Worm (Caenorhabditis elegans): ENCODE results near the gene spe-26.

The spe-26 gene

ce11 chrIV:10419896-10420295, 28.2 kb upstream of the spe-26 start (continued):
- TF ChIP-seq elt-1 (tag; optimal IDR thresholded peaks at IDR 0.05) = no peak
- no peak for TF ChIP-seq skn-1 (tag; optimal IDR thresholded peaks at IDR 0.05)
- TF ChIP-seq ztf-11 (tag; optimal IDR thresholded peaks at IDR 0.05) = no peak
- no peak for TF ChIP-seq nhr-10 (tag; optimal IDR thresholded peaks at IDR 0.05)
- no peak for TF ChIP-seq unc-39 (tag; optimal IDR thresholded peaks at IDR 0.05)
- no peak for TF ChIP-seq ceh-16 (tag; optimal IDR thresholded peaks at IDR 0.05)
- TF ChIP-seq unc-55 (GFP tag; optimal IDR thresholded peaks at IDR 0.05) = peak; percentile 24
- TF ChIP-seq aly-2 (tag; optimal IDR thresholded peaks at IDR 0.05) = no peak
- TF ChIP-seq blmp-1 (tag; optimal IDR thresholded peaks at IDR 0.05; ENCODE audit: insufficient read depth) = no peak
- peak; percentile 12 for TF ChIP-seq mab-5 (tag; optimal IDR thresholded peaks at IDR 0.05)
- no peak for TF ChIP-seq sem-4 (tag; optimal IDR thresholded peaks at IDR 0.05)
- no peak for TF ChIP-seq sma-3 (GFP tag; optimal IDR thresholded peaks at IDR 0.05)
- TF ChIP-seq nhr-11 (tag; optimal IDR thresholded peaks at IDR 0.05) = no peak

- no peak for TF ChIP-seq gmeb-1 (tag; optimal IDR thresholded peaks at IDR 0.05)
- no peak for TF ChIP-seq unc-55 (GFP tag; optimal IDR thresholded peaks at IDR 0.05)
- no peak for TF ChIP-seq sma-3 (GFP tag; optimal IDR thresholded peaks at IDR 0.05)
- TF ChIP-seq mdl-1 (tag; optimal IDR thresholded peaks at IDR 0.05) = no peak
- no peak for TF ChIP-seq mab-5 (tag; optimal IDR thresholded peaks at IDR 0.05)
- TF ChIP-seq aly-2 (tag; optimal IDR thresholded peaks at IDR 0.05) = no peak
- no peak for TF ChIP-seq nhr-6 (tag; optimal IDR thresholded peaks at IDR 0.05)
- TF ChIP-seq blmp-1 (tag; optimal IDR thresholded peaks at IDR 0.05; ENCODE audit: insufficient read depth) = no peak
- no peak for TF ChIP-seq nhr-129 (tag; optimal IDR thresholded peaks at IDR 0.05)
- TF ChIP-seq nhr-23 (tag; optimal IDR thresholded peaks at IDR 0.05) = no peak
- no peak for TF ChIP-seq ZK546.5 (tag; optimal IDR thresholded peaks at IDR 0.05)
- no peak for TF ChIP-seq nhr-11 (tag; optimal IDR thresholded peaks at IDR 0.05)
- no peak for TF ChIP-seq ztf-1 (GFP tag; conservative IDR thresholded peaks at IDR 0.05)
- TF ChIP-seq ztf-11 (tag; optimal IDR thresholded peaks at IDR 0.05) = no peak
- TF ChIP-seq crh-2 (tag; optimal IDR thresholded peaks at IDR 0.05) = no peak
- no peak for TF ChIP-seq sma-9 (GFP tag; optimal IDR thresholded peaks at IDR 0.05)
- TF ChIP-seq sma-9 (tag; optimal IDR thresholded peaks at IDR 0.05) = no peak
- no peak for TF ChIP-seq sem-4 (tag; optimal IDR thresholded peaks at IDR 0.05)
- no peak for TF ChIP-seq fos-1 (tag; optimal IDR thresholded peaks at IDR 0.05)
These were observed 26.1 kb upstream of the spe-26 start, which contains the start of gene F13B12.6 for ce11 chrIV:10417781-10418180. F13B12.6 (minus strand) TSS chrIV:10417881.

- TF ChIP-seq alr-1 (tag; optimal IDR thresholded peaks at IDR 0.05) = no peak
- TF ChIP-seq ztf-11 (tag; optimal IDR thresholded peaks at IDR 0.05) = no peak
- no peak for TF ChIP-seq blmp-1 (tag; optimal IDR thresholded peaks at IDR 0.05; ENCODE audit: insufficient read depth)
These were observed 22.1 kb upstream of the spe-26 start, which contains the start of gene R10H10.7 for ce11 chrIV:10413828-10414227. R10H10.7 (minus strand) TSS chrIV:10413928.

ce11 chrIV:10409377-10409776, 17.6 kb upstream of the spe-26 start, which contains the start of gene rfk-1:
rfk-1 (minus strand) TSS chrIV:10409477.
- no peak for TF ChIP-seq egl-27 (tag; optimal IDR thresholded peaks at IDR 0.05)
- no peak for TF ChIP-seq blmp-1 (tag; optimal IDR thresholded peaks at IDR 0.05; ENCODE audit: insufficient read depth)
- no peak for TF ChIP-seq unc-39 (tag; optimal IDR thresholded peaks at IDR 0.05)
- no peak for TF ChIP-seq C34F6.9 (tag; optimal IDR thresholded peaks at IDR 0.05)
- no peak for TF ChIP-seq nhr-10 (tag; optimal IDR thresholded peaks at IDR 0.05)
- no peak for TF ChIP-seq nhr-237 (tag; optimal IDR thresholded peaks at IDR 0.05)
- TF ChIP-seq elt-1 (tag; optimal IDR thresholded peaks at IDR 0.05) = no peak
- TF ChIP-seq nhr-129 (tag; optimal IDR thresholded peaks at IDR 0.05) = no peak
- TF ChIP-seq snpc-4 (tag; optimal IDR thresholded peaks at IDR 0.05) = no peak
- TF ChIP-seq nhr-6 (tag; optimal IDR thresholded peaks at IDR 0.05) = no peak
- no peak for TF ChIP-seq ceh-82 (tag; optimal IDR thresholded peaks at IDR 0.05)
- no peak for TF ChIP-seq aly-2 (tag; optimal IDR thresholded peaks at IDR 0.05)
- no peak for TF ChIP-seq elt-3 (tag; optimal IDR thresholded peaks at IDR 0.05)
- no peak for TF ChIP-seq unc-62 (GFP tag; optimal IDR thresholded peaks at IDR 0.05)

- TF ChIP-seq ceh-16 (tag; optimal IDR thresholded peaks at IDR 0.05) = no peak
- peak; percentile 78 for TF ChIP-seq nhr-129 (tag; optimal IDR thresholded peaks at IDR 0.05)
- peak; percentile 69 for TF ChIP-seq lin-11 (tag; optimal IDR thresholded peaks at IDR 0.05)
- no peak for TF ChIP-seq nhr-77 (tag; optimal IDR thresholded peaks at IDR 0.05)
- TF ChIP-seq egl-27 (tag; optimal IDR thresholded peaks at IDR 0.05) = peak; percentile 22
- TF ChIP-seq fos-1 (tag; optimal IDR thresholded peaks at IDR 0.05) = peak; percentile 27
- no peak for TF ChIP-seq peb-1 (tag; optimal IDR thresholded peaks at IDR 0.05)
- no peak for TF ChIP-seq unc-62 (GFP tag; optimal IDR thresholded peaks at IDR 0.05)
- peak; percentile 91 for TF ChIP-seq F13H6.1 (tag; optimal IDR thresholded peaks at IDR 0.05)
- TF ChIP-seq unc-55 (GFP tag; optimal IDR thresholded peaks at IDR 0.05) = peak; percentile 67
- no peak for TF ChIP-seq gmeb-1 (tag; optimal IDR thresholded peaks at IDR 0.05)
- peak; percentile 84 for TF ChIP-seq C34F6.9 (tag; optimal IDR thresholded peaks at IDR 0.05)
- no peak for TF ChIP-seq ceh-82 (tag; optimal IDR thresholded peaks at IDR 0.05)
- no peak for TF ChIP-seq aly-2 (tag; optimal IDR thresholded peaks at IDR 0.05)
- TF ChIP-seq ztf-4 (tag; optimal IDR thresholded peaks at IDR 0.05) = peak; percentile 18
- TF ChIP-seq ama-1 (optimal IDR thresholded peaks at IDR 0.05) = no peak
- no peak for TF ChIP-seq mbf-1 (tag; optimal IDR thresholded peaks at IDR 0.05)
- peak; percentile 22 for TF ChIP-seq nhr-21 (tag; optimal IDR thresholded peaks at IDR 0.05)
- no peak for TF ChIP-seq skn-1 (tag; optimal IDR thresholded peaks at IDR 0.05)
- TF ChIP-seq nhr-10 (tag; optimal IDR thresholded peaks at IDR 0.05) = no peak
- TF ChIP-seq nhr-12 (tag; optimal IDR thresholded peaks at IDR 0.05) = no peak
- TF ChIP-seq R02D3.7 (tag; optimal IDR thresholded peaks at IDR 0.05) = no peak
These were observed 11.7 kb upstream of the spe-26 start, which contains the start of gene gpa-7 for ce11 chrIV:10403193-10404058. gpa-7 (plus strand) TSS chrIV:10404008.
